Worm (Caenorhabditis elegans) whole organism, young adult: ENCODE measurements around the gene fbxb-22.

ENCODE experiments used
- Y95B8A.8 ChIP-seq: fragments of 200-800 bp; sonication (Bioruptor generic); IDR thresholded peaks from 2 replicates; pipeline ENCODE4 v1.3.6; 2022; ENCODE audit warnings: missing genetic modification reagents, missing genetic modification characterization, missing compliant biosample characterization
- ama-1 ChIP-seq, 3 experiments: fragments of 150-350 bp in 1 of 3; sonication (generic microtip) in 2 of 3; optimal IDR thresholded peaks; 2 replicates each; lab custom pipeline; 2014 to 2018; ENCODE audit warnings: missing biosample characterization in 2 of 3, missing genetic modification characterization in 2 of 3, missing genetic modification reagents in 2 of 3
- dpl-1 ChIP-seq: fragments of 150-350 bp; optimal IDR thresholded peaks from 2 replicates; lab custom pipeline; 2014; ENCODE audit warnings: missing biosample characterization, missing genetic modification reagents, missing genetic modification characterization
- ekl-4 ChIP-seq: fragments of 200-800 bp; sonication (Bioruptor generic); IDR thresholded peaks from 2 replicates; pipeline ENCODE4 v1.3.6; 2022; ENCODE audit warnings: missing genetic modification reagents, missing genetic modification characterization, missing compliant biosample characterization
- him-1 ChIP-seq: sonication (generic microtip); optimal IDR thresholded peaks from 2 replicates; lab custom pipeline; 2016; ENCODE audit warnings: missing genotype, missing genetic modification reagents, missing genetic modification characterization, missing compliant biosample characterization
- nhr-27 ChIP-seq: fragments of 200-800 bp; sonication (Bioruptor generic); optimal IDR thresholded peaks from 2 replicates; lab custom pipeline; 2018; ENCODE audit warnings: mild to moderate bottlenecking, missing genetic modification characterization, moderate library complexity, missing compliant biosample characterization
- tbp1 ChIP-seq: fragments of 200-800 bp; sonication (Bioruptor generic); optimal IDR thresholded peaks from 2 replicates; lab custom pipeline; 2018; ENCODE audit warnings: mild to moderate bottlenecking, missing genetic modification characterization, missing compliant biosample characterization
- tlf-1 ChIP-seq: fragments of 200-800 bp; sonication (Bioruptor generic); optimal IDR thresholded peaks from 2 replicates; lab custom pipeline; 2018; ENCODE audit warnings: mild to moderate bottlenecking, missing genetic modification characterization, missing compliant biosample characterization
- unc-62 ChIP-seq: fragments of 150-350 bp; optimal IDR thresholded peaks from 2 replicates; lab custom pipeline; 2014; ENCODE audit warnings: missing biosample characterization, missing genetic modification reagents, missing genetic modification characterization

DNA sequence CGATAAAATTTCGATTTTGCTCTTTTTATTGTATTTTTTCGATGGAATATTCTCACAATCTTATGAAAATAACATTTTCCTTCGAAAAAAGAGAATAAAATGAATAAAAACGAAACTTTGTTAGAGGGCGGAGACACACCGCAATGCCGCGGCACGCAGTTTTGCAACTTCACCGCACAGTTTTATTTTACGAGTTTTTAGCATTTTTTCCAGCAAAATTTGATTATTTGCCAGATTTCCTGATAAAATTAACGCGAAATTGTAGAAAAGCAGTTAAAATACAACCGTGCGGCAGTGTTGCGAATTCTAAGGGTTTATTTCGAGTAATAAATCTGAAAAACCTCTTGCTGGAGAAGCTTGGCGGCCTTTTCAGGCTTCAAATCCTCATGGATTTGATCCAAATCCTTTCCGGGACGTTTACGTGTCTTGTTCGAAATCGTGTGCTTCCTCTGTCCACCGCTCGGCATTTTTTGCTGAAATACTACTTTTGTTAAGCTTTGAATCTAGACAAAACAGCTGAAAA is 34.8 kb upstream of the fbxb-22 start, which contains the start of gene znf-593:
- TF ChIP-seq nhr-27 (tag; lab: Kevin White, UChicago) (no peak), ekl-4 (GFP tag; lab: Robert Waterston, UW) (0 out of 2 replicates have a peak, but pooled peaks have one; percentile 12), tlf-1 (no peak), dpl-1 (GFP tag; lab: Kevin White, UChicago) (no peak), Y95B8A.8 (no peak), ama-1 (optimal IDR thresholded peaks at IDR 0.05; lab: Kevin White, UChicago) (peak; percentile 9), ama-1 (GFP tag; optimal IDR thresholded peaks at IDR 0.05; lab: Kevin White, UChicago) (no peak), him-1 (no peak), unc-62 (GFP tag; lab: Kevin White, UChicago) (no peak), tbp1 (GFP tag; lab: Kevin White, UChicago) (no peak)
